Fruit fly (Drosophila melanogaster) S2 (cell line): ENCODE data around the gene Cdc14.

Experiments
- CG8478 ChIP-seq: fragments of >200 bp; optimal IDR thresholded peaks from 2 replicates; lab custom pipeline; 2018
- CTCF ChIP-seq, 2 experiments: fragments of >200 bp; optimal IDR thresholded peaks; 2 replicates each; lab custom pipeline; 2018

dm6 chr2L:7791356-7791738 lies 19.2 kb downstream of the Cdc14 start:
- no peak for TF ChIP-seq CG8478 (lab: Kevin White, UChicago)
- TF ChIP-seq CTCF (optimal IDR thresholded peaks at IDR 0.05; lab: Kevin White, UChicago) = no peak
